Worm (Caenorhabditis elegans) whole organism, L3 larva: ENCODE results near the gene C49H3.16.

ENCODE experiments used
- aly-2 ChIP-seq: fragments of 150-350 bp; optimal IDR thresholded peaks from 2 replicates; lab custom pipeline; 2014; ENCODE audit warnings: missing biosample characterization, missing genetic modification characterization
- egl-27 ChIP-seq: sonication (generic microtip); optimal IDR thresholded peaks from 4 replicates; lab custom pipeline; 2017; ENCODE audit warnings: missing biosample characterization, missing genetic modification reagents, missing genetic modification characterization
- egl-5 ChIP-seq: fragments of 150-350 bp; optimal IDR thresholded peaks from 2 replicates; lab custom pipeline; 2017; ENCODE audit warnings: missing biosample characterization, missing genetic modification reagents, missing genetic modification characterization, inconsistent platforms
- elt-1 ChIP-seq: fragments of 150-350 bp; optimal IDR thresholded peaks from 2 replicates; lab custom pipeline; 2014; ENCODE audit warnings: missing biosample characterization, missing genetic modification characterization
- mdl-1 ChIP-seq: fragments of 150-350 bp; optimal IDR thresholded peaks from 2 replicates; lab custom pipeline; 2014; ENCODE audit warnings: missing biosample characterization, missing genetic modification characterization
- nhr-12 ChIP-seq: fragments of 150-350 bp; optimal IDR thresholded peaks from 2 replicates; lab custom pipeline; 2014; ENCODE audit warnings: missing biosample characterization, missing genetic modification characterization
- nhr-237 ChIP-seq: fragments of 150-350 bp; optimal IDR thresholded peaks from 2 replicates; lab custom pipeline; 2014; ENCODE audit warnings: missing biosample characterization, missing genetic modification characterization
- nhr-28 ChIP-seq: fragments of 150-350 bp; optimal IDR thresholded peaks from 2 replicates; lab custom pipeline; 2014; ENCODE audit warnings: missing biosample characterization, missing genetic modification characterization
- nhr-77 ChIP-seq: fragments of 150-350 bp; optimal IDR thresholded peaks from 2 replicates; lab custom pipeline; 2014; ENCODE audit warnings: missing biosample characterization, missing genetic modification characterization
- skn-1 ChIP-seq: fragments of 150-350 bp; optimal IDR thresholded peaks from 2 replicates; lab custom pipeline; 2014; ENCODE audit warnings: missing biosample characterization, missing genetic modification characterization
- tbx-2 ChIP-seq: sonication (generic microtip); optimal IDR thresholded peaks from 2 replicates; lab custom pipeline; 2016; ENCODE audit warnings: mild to moderate bottlenecking, missing genetic modification characterization, missing compliant biosample characterization

DNA sequence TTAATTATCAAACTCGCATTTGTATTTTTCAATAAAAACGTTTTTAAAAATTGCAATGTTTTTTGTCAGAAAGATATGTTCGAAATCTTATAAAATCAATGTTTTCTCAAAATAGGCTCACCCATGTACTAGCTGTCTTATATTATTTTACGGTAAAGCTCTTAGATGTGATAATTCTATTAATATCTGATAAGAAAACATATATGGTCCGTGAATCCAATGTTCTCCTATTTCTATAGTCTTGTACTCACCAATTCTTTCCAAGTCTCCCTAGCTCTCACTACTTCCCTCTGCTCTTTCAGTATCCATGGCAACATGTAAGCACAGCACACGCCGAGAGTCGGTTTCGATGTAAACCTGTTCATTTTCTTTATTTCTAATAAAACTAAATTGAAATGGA, 13.5 kb downstream of the C49H3.16 start, which contains the start of gene bbs-2:
- TF ChIP-seq skn-1 (tag; lab: Kevin White, UChicago) (no peak), nhr-237 (tag; lab: Kevin White, UChicago) (no peak), tbx-2 (tag; lab: Kevin White, UChicago) (no peak), egl-27 (no peak), elt-1 (tag; lab: Kevin White, UChicago) (no peak), aly-2 (no peak), mdl-1 (tag; lab: Kevin White, UChicago) (no peak), nhr-28 (tag; lab: Kevin White, UChicago) (no peak), nhr-12 (tag; lab: Kevin White, UChicago) (no peak), nhr-77 (no peak), egl-5 (tag; lab: Kevin White, UChicago) (no peak)
